Worm (Caenorhabditis elegans) whole organism, L3 larva: ENCODE results near the gene rpn-7.

Experiments
- aly-2 ChIP-seq: fragments of 150-350 bp; optimal IDR thresholded peaks from 2 replicates; lab custom pipeline; 2014; ENCODE audit warnings: missing biosample characterization, missing genetic modification characterization
- ama-1 ChIP-seq: fragments of 150-350 bp; optimal IDR thresholded peaks from 2 replicates; lab custom pipeline; 2018
- egl-27 ChIP-seq: sonication (generic microtip); optimal IDR thresholded peaks from 4 replicates; lab custom pipeline; 2017; ENCODE audit warnings: missing biosample characterization, missing genetic modification reagents, missing genetic modification characterization
- elt-2 ChIP-seq: sonication (generic microtip); optimal IDR thresholded peaks from 2 replicates; lab custom pipeline; 2016; ENCODE audit warnings: missing genetic modification reagents, mild to moderate bottlenecking, missing genetic modification characterization, missing compliant biosample characterization
- fkh-10 ChIP-seq: sonication (generic microtip); optimal IDR thresholded peaks from 2 replicates; lab custom pipeline; 2017; ENCODE audit warnings: missing biosample characterization, missing genetic modification reagents, missing genetic modification characterization
- lin-15B ChIP-seq: fragments of 150-350 bp; optimal IDR thresholded peaks from 2 replicates; lab custom pipeline; 2014; ENCODE audit warnings: missing biosample characterization, missing genetic modification characterization
- lsy-12 ChIP-seq: sonication (generic microtip); optimal IDR thresholded peaks from 2 replicates; lab custom pipeline; 2016; ENCODE audit warnings: mild to moderate bottlenecking, missing genetic modification characterization, missing compliant biosample characterization
- mdl-1 ChIP-seq: fragments of 150-350 bp; optimal IDR thresholded peaks from 2 replicates; lab custom pipeline; 2014; ENCODE audit warnings: missing biosample characterization, missing genetic modification characterization
- nhr-237 ChIP-seq: fragments of 150-350 bp; optimal IDR thresholded peaks from 2 replicates; lab custom pipeline; 2014; ENCODE audit warnings: missing biosample characterization, missing genetic modification characterization
- nhr-77 ChIP-seq: fragments of 150-350 bp; optimal IDR thresholded peaks from 2 replicates; lab custom pipeline; 2014; ENCODE audit warnings: missing biosample characterization, missing genetic modification characterization
- pha-4 ChIP-seq: fragments of 150-350 bp; optimal IDR thresholded peaks from 2 replicates; lab custom pipeline; 2014; ENCODE audit warnings: missing biosample characterization, missing genetic modification reagents, missing genetic modification characterization
- unc-62 ChIP-seq: fragments of 150-350 bp; sonication (generic microtip); optimal IDR thresholded peaks from 4 replicates; lab custom pipeline; 2014; ENCODE audit warnings: missing biosample characterization, missing genetic modification reagents, missing genetic modification characterization

DNA sequence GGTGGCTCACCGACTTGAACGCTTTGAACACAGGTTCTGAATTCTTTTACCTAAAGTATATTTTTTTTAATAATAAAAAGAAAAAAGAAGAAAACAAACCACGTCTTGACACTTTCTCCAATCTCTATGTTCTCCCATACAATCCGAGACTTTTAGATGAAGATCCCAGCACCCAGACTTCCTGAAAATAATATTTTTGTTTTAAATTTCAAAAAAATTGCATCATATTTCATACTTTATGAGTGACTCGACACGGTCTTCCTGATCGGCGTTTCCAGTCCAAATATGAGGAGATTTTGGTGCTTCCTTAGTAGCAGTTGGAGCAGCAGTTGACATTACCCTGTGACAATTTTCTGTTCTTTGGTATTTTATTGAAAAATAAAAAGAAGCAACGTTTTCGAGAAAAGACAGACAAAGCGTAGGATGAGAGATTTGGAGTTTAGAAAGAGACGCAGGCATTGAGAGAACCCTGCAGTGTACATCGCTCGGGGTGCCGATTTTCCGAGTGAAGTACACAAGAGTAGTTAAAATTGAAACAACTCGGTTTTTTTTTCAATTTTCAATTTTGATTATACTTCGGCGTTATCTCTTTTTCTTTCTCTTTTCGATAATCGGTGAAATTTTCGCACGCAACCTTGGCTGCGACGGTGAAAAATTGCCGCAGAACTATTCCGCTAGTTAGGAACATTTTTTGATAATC is 19.3 kb downstream of the rpn-7 start, which contains the start of the genes coa-4 and T20D3.14:
- no peak for TF ChIP-seq ama-1 (lab: Kevin White, UChicago)
- TF ChIP-seq unc-62 = no peak
- TF ChIP-seq lin-15B = peak; percentile 25
- peak; percentile 80 for TF ChIP-seq pha-4 (tag; lab: Kevin White, UChicago)
- peak; percentile 75 for TF ChIP-seq elt-2 (tag; lab: Kevin White, UChicago)
- no peak for TF ChIP-seq lsy-12 (tag; lab: Kevin White, UChicago)
- TF ChIP-seq aly-2 (tag; lab: Kevin White, UChicago) = no peak
- TF ChIP-seq nhr-77 (tag; lab: Kevin White, UChicago) = no peak
- no peak for TF ChIP-seq mdl-1 (tag; lab: Kevin White, UChicago)
- TF ChIP-seq nhr-237 (tag; lab: Kevin White, UChicago) = no peak
- no peak for TF ChIP-seq fkh-10
- TF ChIP-seq egl-27 = no peak
